Worm (Caenorhabditis elegans): ENCODE measurements around the gene F49E8.7.

DNA sequence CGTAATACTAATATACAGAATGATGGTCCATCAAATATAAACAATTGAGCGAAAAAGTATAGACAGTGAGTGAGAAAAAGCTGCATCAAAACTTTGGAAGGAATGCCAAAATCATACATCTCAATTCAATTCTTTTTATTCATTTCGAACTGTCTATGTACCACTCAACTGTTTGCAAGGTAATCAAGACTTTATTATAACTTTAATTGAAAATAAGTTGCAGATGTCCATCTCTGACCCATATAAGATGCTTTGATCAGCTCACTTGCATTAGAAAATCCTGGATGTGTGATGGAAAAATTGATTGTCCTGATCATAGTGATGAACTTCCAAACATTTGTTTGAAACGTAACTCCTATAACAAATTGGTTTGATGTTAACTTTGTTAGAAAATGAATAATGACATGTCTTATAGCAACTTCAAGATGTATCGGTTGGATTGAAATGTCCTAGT, 11.4 kb upstream of the F49E8.7 start, which contains the start of gene F32E10.8:
- TF ChIP-seq lin-13 (GFP tag; optimal IDR thresholded peaks at IDR 0.05) = no peak
- TF ChIP-seq ces-1 (GFP tag; optimal IDR thresholded peaks at IDR 0.05) = no peak
- no peak for TF ChIP-seq nhr-12 (tag; optimal IDR thresholded peaks at IDR 0.05)
- TF ChIP-seq fkh-4 (tag; optimal IDR thresholded peaks at IDR 0.05; ENCODE audit: borderline replicate concordance) = no peak
- TF ChIP-seq mdl-1 (tag; optimal IDR thresholded peaks at IDR 0.05) = no peak

Measured in whole organism, L1 larva.